Worm (Caenorhabditis elegans) whole organism, L4/young adult: ENCODE measurements around the gene wdr-31.

ENCODE experiments used
- W03F9.2 ChIP-seq: fragments of 150-350 bp; optimal IDR thresholded peaks from 2 replicates; lab custom pipeline; 2014; ENCODE audit warnings: missing biosample characterization, missing genetic modification characterization
- dao-5 ChIP-seq: sonication (generic microtip); optimal IDR thresholded peaks from 2 replicates; lab custom pipeline; 2016; ENCODE audit warnings: missing genotype, missing genetic modification characterization, moderate library complexity, missing compliant biosample characterization
- him-1 ChIP-seq: sonication (generic microtip); optimal IDR thresholded peaks from 2 replicates; lab custom pipeline; 2016; ENCODE audit warnings: missing genotype, missing genetic modification reagents, missing genetic modification characterization, missing compliant biosample characterization

The wdr-31 gene

DNA sequence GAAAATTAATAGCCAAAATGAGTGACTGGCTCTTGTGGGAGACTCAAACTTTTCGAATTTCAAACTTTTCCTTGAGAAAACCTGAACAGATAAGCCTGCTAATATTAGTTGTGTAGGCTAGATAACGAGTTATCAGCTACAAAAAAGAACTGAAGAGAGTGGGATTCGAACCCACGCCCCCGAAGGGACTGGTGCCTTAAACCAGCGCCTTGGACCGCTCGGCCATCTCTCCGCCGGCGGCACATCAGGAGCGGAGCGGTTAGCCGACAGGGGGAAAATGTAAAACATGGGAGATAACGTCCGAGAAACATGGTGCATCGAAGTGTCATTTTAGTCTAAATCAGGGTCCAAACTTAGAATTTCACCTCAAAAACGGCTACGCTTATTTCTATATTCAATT is 552 bp upstream of the wdr-31 start:
- TF ChIP-seq W03F9.2 (tag; lab: Kevin White, UChicago) (no peak), dao-5 (tag; lab: Kevin White, UChicago) (no peak)

DNA sequence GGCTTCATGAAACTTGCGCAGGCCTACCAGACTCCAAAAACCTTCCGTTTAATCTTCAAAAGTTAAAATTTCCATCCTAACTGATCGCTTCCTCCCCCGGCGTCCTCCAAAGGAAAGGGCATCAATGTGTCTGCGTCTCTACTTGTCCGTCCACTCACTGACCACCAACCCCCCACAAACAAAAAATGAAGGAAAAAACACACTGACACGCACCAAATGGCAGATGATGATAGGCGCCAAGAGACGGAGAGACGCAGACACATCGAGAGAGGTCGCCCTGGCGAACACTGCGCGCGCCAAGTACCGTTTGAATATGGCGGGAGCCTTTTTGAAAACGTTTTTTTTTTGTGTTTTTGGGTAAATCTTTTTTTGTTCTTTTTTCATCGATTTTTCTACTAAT is 357 bp downstream of the wdr-31 start:
- TF ChIP-seq dao-5 (tag; lab: Kevin White, UChicago) (no peak), W03F9.2 (tag; lab: Kevin White, UChicago) (no peak), him-1 (tag; lab: Kevin White, UChicago) (no peak)

DNA sequence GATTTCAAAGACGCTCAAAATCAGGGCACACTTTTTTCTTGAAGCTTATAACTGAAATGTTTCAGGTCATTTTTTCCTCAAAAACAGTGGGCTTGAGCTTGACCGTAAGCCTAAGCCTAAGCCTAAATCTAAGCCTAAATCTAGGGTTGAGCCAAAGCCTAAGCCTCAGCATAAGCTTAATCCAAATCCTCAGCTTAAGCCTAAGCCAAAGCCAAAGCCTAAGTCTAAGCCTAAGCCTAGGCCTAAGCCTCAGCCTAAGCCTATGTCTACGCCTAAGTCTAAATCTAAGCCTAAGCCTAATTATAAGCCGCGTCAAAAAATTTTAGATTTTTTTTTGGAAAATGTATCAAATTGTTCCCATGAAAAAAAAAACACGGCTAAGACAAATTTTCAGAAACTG is 826 bp downstream of the wdr-31 start:
- TF ChIP-seq W03F9.2 (tag; lab: Kevin White, UChicago) (no peak), him-1 (tag; lab: Kevin White, UChicago) (no peak), dao-5 (tag; lab: Kevin White, UChicago) (no peak)

DNA sequence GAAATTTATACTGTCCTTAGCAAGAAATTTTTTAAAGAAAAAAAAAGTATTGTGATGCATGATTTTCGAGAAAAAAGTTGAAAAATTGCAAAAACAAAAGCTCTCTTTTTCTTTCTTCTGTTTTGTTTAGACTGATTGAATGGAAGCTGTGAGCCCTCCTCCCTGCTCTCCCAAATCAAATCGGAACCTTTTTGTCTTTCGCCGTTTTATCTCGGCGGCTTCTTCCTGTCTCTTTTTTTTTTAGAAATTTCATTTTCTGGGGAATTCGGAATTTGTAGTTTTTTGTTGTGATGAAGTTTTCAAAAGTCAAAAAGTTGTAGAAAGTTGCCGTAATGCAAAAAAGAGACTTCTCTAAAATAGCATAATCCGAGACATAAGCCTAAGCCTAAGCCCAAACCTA is 4.4 kb downstream of the wdr-31 start:
- no peak for TF ChIP-seq W03F9.2 (tag; lab: Kevin White, UChicago)
- TF ChIP-seq him-1 (tag; lab: Kevin White, UChicago), result no peak
- no peak for TF ChIP-seq dao-5 (tag; lab: Kevin White, UChicago)

DNA sequence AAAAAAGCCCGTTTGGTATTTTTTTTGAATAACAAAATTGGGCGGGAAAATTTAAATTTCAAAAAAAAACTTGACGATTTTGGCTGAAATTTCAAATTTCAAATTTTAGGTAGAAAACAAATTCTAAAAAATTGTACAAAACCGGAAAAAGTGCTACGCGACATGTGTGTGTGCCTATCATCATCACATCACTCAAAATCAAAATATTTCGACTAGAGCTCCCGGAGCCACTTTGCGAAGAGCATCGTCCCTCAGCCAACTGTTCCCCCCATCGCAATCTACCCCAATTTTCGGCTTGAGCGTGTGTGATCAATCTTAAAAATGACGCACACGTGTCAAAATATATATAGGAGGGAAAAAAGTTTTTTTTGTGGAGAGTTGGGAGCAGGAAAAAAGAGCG is 8.3 kb downstream of the wdr-31 start:
- TF ChIP-seq W03F9.2 (tag; lab: Kevin White, UChicago) (no peak), dao-5 (tag; lab: Kevin White, UChicago) (no peak), him-1 (tag; lab: Kevin White, UChicago) (no peak)

DNA sequence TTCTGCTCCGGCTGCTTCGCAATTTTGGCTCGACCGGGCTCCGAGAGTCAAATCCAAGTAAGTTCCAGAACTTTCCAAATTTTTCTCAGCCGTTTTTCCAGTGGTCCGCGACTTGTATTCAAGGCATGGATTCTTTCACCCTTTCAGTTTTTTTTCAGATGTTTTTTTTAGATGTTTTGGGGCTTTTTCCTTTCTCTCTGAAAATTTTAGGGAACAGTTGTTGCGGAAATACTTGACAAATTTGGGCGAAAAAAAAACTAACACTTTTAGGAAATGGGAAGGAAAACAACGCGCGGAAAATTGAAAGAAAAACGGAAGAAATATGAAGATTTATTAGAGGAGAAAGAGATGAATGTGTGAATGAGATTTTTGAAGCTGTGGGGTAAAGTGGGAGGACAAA is 9.5 kb downstream of the wdr-31 start, which contains the start of the genes T05A8.11 and nep-2:
Gene T05A8.11, minus strand, starts transcription at position 101 of the 400 bp plus-strand sequence.
Gene nep-2, minus strand, starts transcription at position 192 of the 400 bp plus-strand sequence.
- no peak for TF ChIP-seq dao-5 (tag; lab: Kevin White, UChicago)
- no peak for TF ChIP-seq him-1 (tag; lab: Kevin White, UChicago)
- no peak for TF ChIP-seq W03F9.2 (tag; lab: Kevin White, UChicago)

DNA sequence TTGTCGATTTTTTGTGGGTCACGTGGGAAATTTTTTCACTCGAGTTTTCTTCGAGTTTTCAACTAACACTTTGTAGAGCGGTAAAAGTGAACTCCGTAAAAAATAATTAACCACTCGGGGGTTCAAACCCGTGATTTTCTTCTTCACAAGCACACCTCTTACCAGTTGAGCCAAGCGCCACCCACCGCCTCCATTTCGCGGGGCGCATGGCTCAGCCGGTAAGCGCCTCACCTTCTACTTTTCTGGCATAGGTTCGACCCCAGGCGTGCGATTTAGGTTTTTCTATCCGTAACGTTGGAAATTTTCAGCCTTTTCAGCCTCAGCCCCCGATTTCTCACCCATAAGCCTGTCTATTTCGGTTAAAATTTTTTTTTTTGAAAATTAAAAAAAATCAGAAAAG is 13.1 kb downstream of the wdr-31 start:
- TF ChIP-seq him-1 (tag; lab: Kevin White, UChicago), result no peak
- TF ChIP-seq dao-5 (tag; lab: Kevin White, UChicago), result no peak
- TF ChIP-seq W03F9.2 (tag; lab: Kevin White, UChicago), result no peak

DNA sequence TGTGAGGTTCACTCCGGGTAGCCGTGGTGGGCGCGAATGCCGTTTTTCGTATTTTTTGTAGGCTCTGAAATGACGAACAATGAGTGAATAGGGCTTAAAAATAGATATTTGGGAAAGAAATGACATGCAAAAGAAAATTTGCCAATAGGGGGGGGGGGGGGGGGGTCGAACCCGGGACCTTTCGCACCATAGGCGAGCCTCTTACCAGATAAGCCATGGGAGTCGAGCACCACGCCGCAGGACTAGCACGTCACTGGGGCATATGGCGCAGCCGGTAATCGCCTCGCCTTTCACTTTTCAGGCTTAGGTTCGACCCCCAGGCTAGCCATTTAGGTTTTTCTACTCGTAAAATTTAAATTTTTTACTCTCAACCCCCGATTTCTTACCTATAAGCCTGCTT is 15.9 kb downstream of the wdr-31 start:
- no peak for TF ChIP-seq dao-5 (tag; lab: Kevin White, UChicago)
- TF ChIP-seq W03F9.2 (tag; lab: Kevin White, UChicago), result no peak
- no peak for TF ChIP-seq him-1 (tag; lab: Kevin White, UChicago)

DNA sequence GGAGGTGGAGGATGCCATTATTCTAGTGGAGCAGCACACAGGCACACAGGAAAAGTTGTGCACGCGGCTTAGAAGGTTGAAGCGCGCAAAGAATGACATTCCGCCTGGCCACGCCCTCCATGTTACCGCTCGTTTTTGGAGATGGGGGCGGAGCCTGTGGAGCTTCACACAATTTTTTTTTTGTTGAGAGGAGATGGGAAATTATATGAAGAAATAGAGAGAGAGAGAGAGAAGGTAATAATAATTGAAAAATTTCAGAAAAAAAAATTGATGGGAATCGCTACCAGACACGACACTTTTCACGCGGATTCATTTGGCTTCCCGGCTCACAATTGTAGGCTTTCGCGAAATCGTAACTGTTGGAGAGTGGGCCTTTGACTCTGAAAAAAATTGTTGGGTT is 17.8 kb downstream of the wdr-31 start, which contains the start of gene T05A8.3:
Gene T05A8.3, minus strand, starts transcription at position 101 of the 400 bp plus-strand sequence.
- TF ChIP-seq W03F9.2 (tag; lab: Kevin White, UChicago) (no peak), dao-5 (tag; lab: Kevin White, UChicago) (no peak), him-1 (tag; lab: Kevin White, UChicago) (no peak)

DNA sequence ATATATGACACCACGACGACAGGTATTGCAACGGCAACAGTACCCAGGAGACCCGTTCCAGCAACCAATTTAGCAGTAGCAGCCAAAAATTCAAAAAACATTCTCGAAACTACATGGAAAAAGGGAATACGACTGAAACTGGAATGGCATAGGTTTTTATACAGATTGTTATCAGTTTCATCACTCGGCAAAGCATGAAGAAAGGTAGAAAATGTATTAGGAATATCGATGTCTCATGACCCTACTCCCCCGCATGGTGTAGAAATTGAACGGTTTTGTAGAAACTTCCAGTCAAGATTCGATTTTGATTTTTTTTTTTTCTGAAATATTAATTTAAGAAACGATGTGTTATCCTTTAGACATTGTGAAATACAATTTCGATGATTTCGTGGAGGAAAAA is 24.2 kb downstream of the wdr-31 start, which contains the start of gene T05A8.2:
Gene T05A8.2, minus strand, starts transcription at position 101 of the 400 bp plus-strand sequence.
- TF ChIP-seq dao-5 (tag; lab: Kevin White, UChicago) (no peak), him-1 (tag; lab: Kevin White, UChicago) (no peak), W03F9.2 (tag; lab: Kevin White, UChicago) (no peak)

DNA sequence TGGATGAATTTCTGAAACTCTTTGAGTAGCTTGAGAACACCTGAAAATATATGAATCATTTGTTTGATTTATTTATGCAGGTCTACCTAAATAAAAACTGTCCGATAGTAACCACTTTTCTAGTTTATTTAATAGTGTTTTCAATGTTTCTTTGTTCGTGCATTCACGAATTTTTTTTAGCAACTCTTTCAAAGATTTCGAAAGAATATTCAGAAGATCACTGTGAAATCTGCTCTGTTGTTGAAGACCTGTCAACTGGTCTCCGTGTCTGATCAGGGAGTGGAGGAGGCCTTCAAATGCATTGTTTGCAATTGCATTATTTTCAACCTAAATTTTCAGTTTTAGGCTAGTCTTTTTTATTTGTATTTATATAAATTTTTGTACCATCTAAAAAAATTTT is 25.1 kb downstream of the wdr-31 start, which contains the start of gene T05A8.1:
Gene T05A8.1, minus strand, starts transcription at position 101 of the 400 bp plus-strand sequence.
- TF ChIP-seq W03F9.2 (tag; lab: Kevin White, UChicago) (no peak), him-1 (tag; lab: Kevin White, UChicago) (no peak), dao-5 (tag; lab: Kevin White, UChicago) (no peak)

DNA sequence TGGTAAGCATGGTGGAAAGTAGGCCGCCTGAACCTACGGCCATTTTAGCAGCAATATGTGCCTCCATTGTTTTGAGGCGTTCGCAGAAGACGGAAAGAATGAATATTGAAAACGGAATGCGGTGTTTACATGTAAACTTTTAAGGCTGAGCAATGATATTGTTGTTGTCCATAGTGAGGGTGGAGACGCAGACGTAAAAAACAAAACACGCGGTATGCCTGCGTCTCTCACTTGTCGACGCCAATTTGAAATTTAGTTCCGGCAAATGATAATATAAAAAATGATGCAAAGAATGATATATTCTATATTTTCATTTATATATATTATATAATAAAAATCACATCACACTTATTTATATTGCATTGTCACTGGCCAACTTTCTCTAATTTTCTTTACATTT is 27.2 kb downstream of the wdr-31 start, which contains the start of gene Y47G7B.2:
Gene Y47G7B.2, minus strand, starts transcription at position 143 of the 400 bp plus-strand sequence.
- TF ChIP-seq W03F9.2 (tag; lab: Kevin White, UChicago) (no peak), dao-5 (tag; lab: Kevin White, UChicago) (no peak), him-1 (tag; lab: Kevin White, UChicago) (no peak)

DNA sequence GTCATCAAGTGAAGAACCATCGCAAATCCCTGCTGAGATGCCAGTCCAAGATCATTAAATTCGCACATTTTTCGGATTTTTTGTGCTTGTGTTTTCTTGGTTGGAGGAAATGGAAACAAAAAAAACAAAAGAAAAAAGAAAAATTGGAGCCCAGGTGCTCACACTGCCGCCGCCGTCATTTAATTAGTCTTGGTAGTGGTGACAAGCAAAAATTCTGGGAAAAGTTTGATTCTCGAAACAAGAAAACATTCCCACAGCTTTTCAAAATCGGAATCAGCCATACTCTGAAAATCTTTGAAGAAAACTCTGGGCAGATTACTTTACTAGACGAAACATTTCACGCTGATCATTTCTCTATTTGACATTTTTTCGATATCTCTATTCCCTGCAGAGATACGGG is 29.9 kb downstream of the wdr-31 start, which contains the start of gene srh-128:
Gene srh-128, minus strand, starts transcription at position 101 of the 400 bp plus-strand sequence.
- TF ChIP-seq W03F9.2 (tag; lab: Kevin White, UChicago), result no peak
- no peak for TF ChIP-seq dao-5 (tag; lab: Kevin White, UChicago)
- no peak for TF ChIP-seq him-1 (tag; lab: Kevin White, UChicago)

DNA sequence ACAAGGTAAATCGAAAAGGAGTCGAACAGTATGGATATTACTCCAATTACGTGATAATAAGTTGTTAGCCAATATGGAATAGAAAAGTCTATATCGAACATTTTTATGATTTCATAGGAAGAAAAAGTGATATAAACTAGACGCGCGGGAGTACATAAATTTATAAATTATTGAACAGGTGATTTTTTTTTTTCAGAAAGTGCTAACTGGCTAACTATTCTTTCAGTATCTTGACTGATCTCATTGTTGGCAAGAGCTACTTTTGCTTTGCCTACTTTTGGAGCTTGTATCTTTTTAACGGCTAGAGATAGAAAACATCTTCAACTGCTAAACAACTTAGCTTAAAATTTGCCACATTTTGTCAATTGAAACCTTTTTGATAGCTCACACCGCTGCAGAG is 32.3 kb downstream of the wdr-31 start, which contains the start of gene sri-60:
Gene sri-60, minus strand, starts transcription at position 101 of the 400 bp plus-strand sequence.
- no peak for TF ChIP-seq dao-5 (tag; lab: Kevin White, UChicago)
- TF ChIP-seq him-1 (tag; lab: Kevin White, UChicago), result no peak
- no peak for TF ChIP-seq W03F9.2 (tag; lab: Kevin White, UChicago)
